Worm (Caenorhabditis elegans) whole organism, L4/young adult: ENCODE measurements around the gene Y39B6A.13.

Experiments used
- W03F9.2 ChIP-seq: fragments of 150-350 bp; optimal IDR thresholded peaks from 2 replicates; lab custom pipeline; 2014; ENCODE audit warnings: missing biosample characterization, missing genetic modification characterization
- dao-5 ChIP-seq: sonication (generic microtip); optimal IDR thresholded peaks from 2 replicates; lab custom pipeline; 2016; ENCODE audit warnings: missing genotype, missing genetic modification characterization, moderate library complexity, missing compliant biosample characterization
- him-1 ChIP-seq: sonication (generic microtip); optimal IDR thresholded peaks from 2 replicates; lab custom pipeline; 2016; ENCODE audit warnings: missing genotype, missing genetic modification reagents, missing genetic modification characterization, missing compliant biosample characterization

ce11 chrV:19152328-19152727 lies 33.1 kb upstream of the Y39B6A.13 start, which contains the start of gene Y39B6A.69:
- TF ChIP-seq him-1 (no peak), W03F9.2 (no peak), dao-5 (tag; lab: Kevin White, UChicago) (no peak)
